Fruit fly (Drosophila melanogaster): ENCODE results near the gene ATPsynC.

The ATPsynC gene

DNA sequence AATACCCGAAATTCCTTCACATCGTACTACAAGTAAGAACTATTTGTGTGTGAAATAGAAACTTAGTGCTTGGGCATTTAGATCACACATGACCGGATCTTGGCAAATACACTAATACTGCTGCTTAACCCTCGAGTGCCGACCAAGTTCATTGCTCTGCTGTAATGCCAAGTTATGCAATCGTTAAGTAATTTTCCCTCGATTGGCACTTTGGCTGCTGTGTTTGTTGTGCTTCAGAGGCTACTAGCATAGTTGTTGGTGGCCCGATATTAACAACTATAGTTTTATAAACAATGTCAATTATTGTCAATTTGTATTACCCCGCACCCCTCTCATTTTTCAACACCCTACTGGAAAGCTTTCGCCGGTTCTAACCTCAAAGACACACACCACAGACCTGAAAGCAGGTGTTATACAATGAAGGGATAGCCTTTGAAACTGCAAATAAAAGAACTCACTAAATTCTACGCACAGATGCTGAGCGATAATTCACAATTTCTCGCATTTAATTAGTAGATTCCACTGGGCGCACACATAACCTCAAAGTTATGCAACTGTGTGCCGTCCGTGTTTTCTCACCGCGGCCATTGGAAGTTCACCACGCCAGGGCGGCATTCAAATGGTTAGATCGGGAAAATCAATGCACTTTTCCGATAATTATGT is 1.1 kb downstream of the ATPsynC start:
- TF ChIP-seq CG17801 (GFP tag; optimal IDR thresholded peaks at IDR 0.05; ENCODE audit: partially characterized antibody), result peak; percentile 12

DNA sequence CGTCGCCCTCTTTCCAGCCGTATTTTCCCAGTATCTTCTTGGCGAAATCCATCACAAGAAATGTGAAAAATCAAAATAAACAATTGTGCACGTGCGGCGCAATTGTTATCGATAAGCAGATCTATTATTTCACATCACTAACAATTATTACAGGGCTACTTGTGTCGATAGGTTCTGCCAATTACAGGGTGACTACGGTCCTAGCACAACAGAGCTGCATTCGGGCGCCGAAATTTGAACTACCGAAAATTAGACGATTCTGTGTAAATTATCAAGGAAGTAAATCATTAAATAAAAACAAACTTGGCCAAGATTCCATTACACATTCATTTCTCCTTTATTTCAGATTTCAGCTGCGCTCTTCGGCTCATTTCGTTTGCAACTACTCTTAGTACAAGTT is 3.6 kb downstream of the ATPsynC start, which contains the start of gene CG15561:
Gene CG15561 (minus strand): TSS at position 113 of the 400 bp plus-strand sequence.
- peak; percentile 57 for TF ChIP-seq CG17801 (GFP tag; optimal IDR thresholded peaks at IDR 0.05; ENCODE audit: partially characterized antibody)

DNA sequence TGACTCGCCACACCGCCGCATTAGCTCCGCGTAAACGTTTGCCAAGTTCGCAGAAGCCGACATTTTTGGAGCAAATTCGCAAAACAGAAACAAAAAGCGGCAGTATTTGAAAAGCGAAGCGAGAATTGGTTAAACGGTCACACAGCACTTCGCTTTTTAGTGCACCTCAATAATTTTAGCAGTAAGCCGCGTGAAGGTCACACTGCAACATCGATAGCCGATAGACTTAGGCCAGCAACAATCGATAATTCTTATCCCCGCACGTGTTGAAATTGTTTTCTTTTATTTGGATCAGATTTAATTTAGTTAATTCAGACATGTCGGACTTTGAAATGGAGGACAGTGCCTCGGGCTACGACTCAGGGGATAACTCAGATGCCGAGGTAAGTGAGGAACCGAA is 6.2 kb downstream of the ATPsynC start, which contains the start of the genes Zwilch and CG1542:
Gene Zwilch (minus strand): TSS at position 150 of the 400 bp plus-strand sequence.
Gene CG1542 (plus strand): TSS at position 232 of the 400 bp plus-strand sequence.
- TF ChIP-seq CG17801 (GFP tag; optimal IDR thresholded peaks at IDR 0.05; ENCODE audit: partially characterized antibody), result peak; percentile 3

DNA sequence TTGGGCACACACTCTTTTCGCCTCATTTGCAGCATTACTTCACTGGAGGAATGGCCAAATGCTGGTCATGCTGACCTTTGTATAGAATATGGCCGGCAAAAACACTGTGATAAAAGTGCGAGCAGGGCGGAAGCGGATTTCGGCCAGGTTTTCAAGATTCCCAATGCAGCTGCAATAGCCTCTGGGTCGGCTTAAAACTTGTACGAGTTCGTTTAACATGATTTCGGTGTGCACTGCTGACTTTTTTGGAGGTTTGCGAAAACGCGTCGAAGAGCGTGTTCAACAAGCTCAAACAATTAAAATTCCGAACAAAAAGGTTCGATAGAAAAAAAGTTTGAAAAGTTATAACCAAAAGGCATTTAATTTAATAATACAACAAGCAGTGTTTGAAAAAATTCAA is 8.8 kb downstream of the ATPsynC start, which contains the start of gene chp:
Gene chp (minus strand): TSS at position 101 of the 400 bp plus-strand sequence.
- TF ChIP-seq CG17801 (GFP tag; optimal IDR thresholded peaks at IDR 0.05; ENCODE audit: partially characterized antibody), result no peak

DNA sequence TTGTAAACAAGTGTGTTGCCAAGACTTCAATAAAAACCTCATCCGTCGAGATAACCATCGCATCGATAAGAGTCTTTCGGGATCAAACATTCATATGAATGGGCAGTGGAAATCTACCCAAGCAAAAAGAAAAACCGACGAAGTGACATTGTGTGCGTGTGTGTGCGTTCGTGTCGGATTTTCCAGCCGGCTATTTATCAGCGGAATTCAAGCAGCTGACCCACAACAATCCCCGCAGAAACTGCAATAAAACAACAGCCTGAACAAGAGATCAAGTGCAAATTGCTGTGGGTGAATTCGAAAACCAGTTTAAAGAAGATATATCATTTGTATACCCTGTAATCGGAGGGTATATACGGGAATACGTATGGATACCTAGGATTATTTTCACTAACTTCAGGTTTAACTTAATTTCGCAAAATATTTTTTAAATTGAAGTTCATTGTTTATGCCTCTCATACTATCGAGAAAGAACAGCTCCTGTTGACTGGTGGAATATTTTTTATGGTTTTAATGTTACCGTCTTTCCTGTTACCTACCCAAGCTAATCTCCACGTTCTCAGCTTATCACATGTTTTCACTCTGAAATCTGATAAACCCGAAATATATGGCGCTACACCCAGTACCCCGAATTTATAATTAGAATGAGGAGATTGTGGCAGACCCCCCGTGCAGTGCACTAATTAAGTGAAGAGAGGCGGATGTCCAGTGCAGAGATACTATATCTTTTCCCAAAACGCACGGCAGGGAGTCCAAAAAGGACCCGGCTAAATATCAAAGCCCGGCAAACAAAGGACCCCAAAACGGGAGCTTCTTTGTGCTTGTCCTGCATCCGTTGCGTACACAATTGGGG is 22.1 kb downstream of the ATPsynC start:
- TF ChIP-seq CG17801 (GFP tag; optimal IDR thresholded peaks at IDR 0.05; ENCODE audit: partially characterized antibody), result no peak

DNA sequence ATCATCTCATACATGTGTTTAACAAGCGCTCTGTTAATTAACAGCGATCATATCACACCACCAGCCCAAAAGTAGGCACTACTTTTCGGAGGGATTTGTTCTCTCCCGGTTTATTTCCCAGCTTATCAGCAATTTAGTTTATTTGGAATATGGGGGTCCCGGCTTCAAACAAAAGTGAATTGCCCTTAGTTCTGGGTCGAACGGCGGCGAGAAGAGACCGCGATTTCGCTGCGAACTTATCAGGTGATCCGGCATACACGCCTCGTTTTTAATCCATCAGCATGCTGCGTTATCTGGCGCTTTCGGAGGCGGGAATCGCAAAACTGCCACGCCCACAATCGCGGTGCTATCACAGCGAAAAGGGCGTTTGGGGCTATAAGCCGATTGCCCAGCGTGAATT is 22.7 kb downstream of the ATPsynC start, which contains the start of gene CG1544:
Gene CG1544 (plus strand): TSS at position 186 of the 400 bp plus-strand sequence.
- TF ChIP-seq CG17801 (GFP tag; optimal IDR thresholded peaks at IDR 0.05; ENCODE audit: partially characterized antibody), result peak; percentile 31

DNA sequence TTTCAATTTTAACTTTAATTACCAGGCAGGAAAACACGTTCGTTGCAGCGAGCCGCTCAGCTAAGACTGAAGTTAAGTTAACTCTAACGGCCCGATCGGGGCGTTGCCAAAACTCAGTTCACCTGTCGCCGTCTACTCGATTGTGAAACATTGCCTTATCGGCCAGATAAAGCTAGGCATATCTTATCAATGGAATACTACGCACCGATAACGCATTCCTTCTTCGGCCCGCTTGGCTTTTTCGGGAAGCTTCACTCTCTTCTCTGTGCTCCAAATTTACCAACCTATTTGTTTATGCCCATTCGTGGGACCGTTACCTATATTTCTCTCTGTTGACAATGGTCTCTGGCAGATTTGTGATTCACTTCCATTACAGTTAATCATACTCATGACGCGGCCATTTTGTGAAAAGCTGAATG is 23.7 kb downstream of the ATPsynC start, which contains the start of gene mesh:
Gene mesh (minus strand): TSS at position 68 of the 419 bp plus-strand sequence.
- TF ChIP-seq CG17801 (GFP tag; optimal IDR thresholded peaks at IDR 0.05; ENCODE audit: partially characterized antibody), result no peak

DNA sequence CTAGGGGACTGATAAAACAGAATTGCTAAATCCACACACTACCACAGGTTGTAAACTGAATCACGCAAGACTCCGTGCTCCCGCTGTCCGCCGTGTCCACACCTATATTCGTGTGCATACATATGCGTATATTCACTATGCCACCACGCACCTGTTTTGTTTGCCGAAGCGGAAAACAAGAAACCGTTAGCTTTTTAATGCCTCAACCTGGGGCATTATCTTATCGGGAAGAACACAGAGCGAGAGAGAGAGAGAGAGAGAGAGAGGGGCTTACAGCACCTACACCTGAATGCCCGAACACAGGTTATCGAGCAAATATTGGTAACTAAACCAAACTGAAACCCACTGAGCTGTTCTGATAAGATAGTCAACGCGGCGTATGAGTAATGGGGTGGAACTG is 24.8 kb downstream of the ATPsynC start:
- TF ChIP-seq CG17801 (GFP tag; optimal IDR thresholded peaks at IDR 0.05; ENCODE audit: partially characterized antibody), result no peak

DNA sequence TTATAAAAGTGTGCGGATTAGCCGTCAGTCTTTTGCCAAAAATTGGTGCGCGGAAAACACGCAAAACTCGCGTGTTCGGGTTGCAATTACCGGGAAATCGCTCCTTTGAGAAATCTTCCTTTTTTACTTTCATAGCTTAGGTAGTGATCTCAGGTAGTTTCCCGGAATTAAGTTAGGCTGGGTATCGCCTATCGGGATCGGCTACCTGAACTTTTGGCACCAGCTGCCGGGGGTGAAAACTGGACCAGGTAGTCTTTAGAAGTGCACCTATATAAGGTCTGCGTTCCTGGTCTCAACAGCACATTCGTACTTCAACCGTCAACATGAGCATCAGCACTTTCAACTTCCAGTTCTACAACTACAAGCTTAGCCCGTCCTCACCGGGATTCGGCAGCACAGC is 26.4 kb downstream of the ATPsynC start, which contains the start of gene bnk:
Gene bnk (plus strand): TSS at position 301 of the 400 bp plus-strand sequence.
- TF ChIP-seq CG17801 (GFP tag; optimal IDR thresholded peaks at IDR 0.05; ENCODE audit: partially characterized antibody), result no peak

DNA sequence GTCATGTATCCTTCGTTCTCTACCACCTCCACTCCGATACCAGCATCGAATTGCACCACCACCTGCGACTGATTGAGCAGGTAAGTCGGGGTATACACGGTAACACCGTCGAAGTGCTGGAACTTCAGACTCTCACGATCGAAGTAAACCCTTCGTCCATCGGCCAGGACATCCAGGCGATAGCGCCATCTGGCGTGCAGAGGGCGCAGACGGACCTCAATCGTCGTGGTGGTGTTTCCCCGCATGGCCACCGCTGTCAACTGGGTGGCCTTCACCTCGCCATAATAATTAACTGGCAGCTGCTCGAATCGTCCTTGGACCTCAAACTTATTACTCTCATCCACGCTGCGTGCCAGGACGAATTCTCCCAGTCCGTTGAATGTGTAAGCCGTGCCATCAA is 37.6 kb downstream of the ATPsynC start:
- TF ChIP-seq CG17801 (GFP tag; optimal IDR thresholded peaks at IDR 0.05; ENCODE audit: partially characterized antibody), result no peak

DNA sequence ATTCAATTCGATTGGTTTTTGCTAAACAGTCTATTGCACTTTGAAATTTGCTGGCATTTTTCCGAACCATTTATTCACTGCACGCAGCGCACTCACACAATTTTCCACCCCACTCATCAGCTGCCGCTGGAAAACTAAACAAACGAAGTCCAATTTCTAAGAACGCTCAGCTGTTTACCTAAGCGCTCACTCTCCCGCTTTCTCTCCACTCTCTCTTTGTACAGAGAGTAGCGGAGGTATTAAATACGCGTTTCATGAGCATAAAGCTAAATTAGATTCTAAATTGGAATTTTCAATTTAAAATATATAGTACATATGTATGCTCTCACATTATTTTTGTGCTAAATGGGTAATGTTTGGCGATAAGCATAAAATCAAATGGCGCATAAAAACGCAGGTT is 50.5 kb downstream of the ATPsynC start, which contains the start of gene stops:
Gene stops (minus strand): TSS at position 139 of the 400 bp plus-strand sequence.
- TF ChIP-seq CG17801 (GFP tag; optimal IDR thresholded peaks at IDR 0.05; ENCODE audit: partially characterized antibody), result no peak

DNA sequence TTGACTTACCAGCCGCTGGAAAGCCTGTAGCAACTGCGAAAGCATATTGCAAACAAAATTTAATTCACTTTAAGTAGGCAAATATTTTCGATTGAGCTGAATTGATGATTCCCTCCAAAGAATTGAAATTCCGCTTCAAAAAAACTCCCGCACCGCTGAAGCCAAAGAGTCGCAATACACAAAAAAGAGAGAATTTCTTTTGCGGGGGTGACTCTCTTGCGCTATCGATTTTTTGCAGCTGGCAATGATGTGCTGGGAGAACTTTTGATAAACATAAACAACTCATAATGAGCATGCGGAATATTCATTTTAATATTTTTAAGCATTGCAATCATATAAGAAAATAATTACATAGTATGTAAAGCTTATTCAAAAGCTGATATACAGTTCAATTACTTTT is 51.0 kb downstream of the ATPsynC start:
- no peak for TF ChIP-seq CG17801 (GFP tag; optimal IDR thresholded peaks at IDR 0.05; ENCODE audit: partially characterized antibody)
